Fruit fly (Drosophila melanogaster) whole organism, embryonic: Measurements from ENCODE around the gene Caper.

ENCODE experiments used
- Atf-2 ChIP-seq: fragments of 200-800 bp; sonication (Bioruptor generic); optimal IDR thresholded peaks from 2 replicates; lab custom pipeline; 2016; ENCODE audit warnings: missing biosample characterization, missing genetic modification characterization
- CG10543 ChIP-seq: fragments of 200-800 bp; sonication (Bioruptor generic); optimal IDR thresholded peaks from 3 replicates; lab custom pipeline; 2017; ENCODE audit warnings: missing biosample characterization, mild to moderate bottlenecking, missing genetic modification characterization, moderate library complexity
- CG11695 ChIP-seq: fragments of 200-800 bp; sonication (Bioruptor generic); IDR thresholded peaks from 3 replicates; pipeline ENCODE4 v1.3.6; 2022; ENCODE audit warnings: missing biosample characterization, missing genetic modification characterization
- CG12219 ChIP-seq: fragments of 200-800 bp; sonication (Bioruptor generic); optimal IDR thresholded peaks from 3 replicates; lab custom pipeline; 2018; ENCODE audit warnings: missing biosample characterization, mild to moderate bottlenecking, missing genetic modification characterization
- CG15073 ChIP-seq: fragments of 200-800 bp; sonication (Bioruptor generic); optimal IDR thresholded peaks from 2 replicates; lab custom pipeline; 2016; ENCODE audit warnings: missing biosample characterization, missing genetic modification characterization
- CG15479 ChIP-seq: fragments of 200-800 bp; sonication (Bioruptor generic); optimal IDR thresholded peaks from 3 replicates; lab custom pipeline; 2019; ENCODE audit warnings: missing biosample characterization, mild to moderate bottlenecking, missing genetic modification characterization, moderate library complexity
- CG16813 ChIP-seq: fragments of 200-800 bp; sonication (Bioruptor generic); IDR thresholded peaks from 3 replicates; pipeline ENCODE4 v1.3.6; 2022; ENCODE audit warnings: missing biosample characterization, missing genetic modification characterization; ENCODE audit not compliant: partially characterized antibody
- CG18476 ChIP-seq: fragments of 200-800 bp; sonication (Bioruptor generic); optimal IDR thresholded peaks from 2 replicates; lab custom pipeline; 2016; ENCODE audit warnings: missing biosample characterization, mild to moderate bottlenecking, missing genetic modification characterization
- CG2129 ChIP-seq: fragments of 200-800 bp; sonication (Bioruptor generic); IDR thresholded peaks from 2 replicates; pipeline ENCODE4 v1.3.6; 2022; ENCODE audit warnings: missing biosample characterization, missing genetic modification characterization; ENCODE audit not compliant: partially characterized antibody
- CG30020 ChIP-seq: fragments of 200-800 bp; optimal IDR thresholded peaks from 2 replicates; lab custom pipeline; 2019; ENCODE audit warnings: missing biosample characterization, mild to moderate bottlenecking, missing genetic modification characterization, moderate library complexity
- CG3838 ChIP-seq: fragments of 200-800 bp; sonication (Bioruptor generic); optimal IDR thresholded peaks from 3 replicates; lab custom pipeline; 2016; ENCODE audit warnings: missing biosample characterization, missing genetic modification characterization
- CG43689 ChIP-seq: fragments of 200-800 bp; sonication (Bioruptor generic); IDR thresholded peaks from 2 replicates; pipeline ENCODE4 v1.3.6; 2022; ENCODE audit warnings: missing biosample characterization, missing genetic modification characterization
- CG4617 ChIP-seq: fragments of 200-800 bp; sonication (Bioruptor generic); optimal IDR thresholded peaks from 3 replicates; lab custom pipeline; 2016; ENCODE audit warnings: missing biosample characterization, missing genetic modification characterization, borderline replicate concordance
- CTCF ChIP-seq: fragments of 200-800 bp; sonication (Bioruptor generic); optimal IDR thresholded peaks from 2 replicates; lab custom pipeline; 2017; ENCODE audit warnings: missing biosample characterization, mild to moderate bottlenecking, missing genetic modification characterization, moderate library complexity
- CrebB ChIP-seq: fragments of 200-800 bp; sonication (Bioruptor generic); optimal IDR thresholded peaks from 3 replicates; lab custom pipeline; 2018; ENCODE audit warnings: missing biosample characterization, mild to moderate bottlenecking, missing genetic modification characterization
- Dp ChIP-seq: fragments of 200-800 bp; sonication (Bioruptor generic); optimal IDR thresholded peaks from 2 replicates; lab custom pipeline; 2018; ENCODE audit warnings: missing biosample characterization, mild to moderate bottlenecking, missing genetic modification characterization, moderate library complexity
- Ets65A ChIP-seq: fragments of 200-800 bp; sonication (Bioruptor generic); peaks from one replicate; lab custom pipeline; 2016; ENCODE audit warnings: missing biosample characterization, missing genetic modification characterization
- HHEX ChIP-seq: fragments of 200-800 bp; sonication (Bioruptor generic); optimal IDR thresholded peaks from 3 replicates; lab custom pipeline; 2017; ENCODE audit warnings: missing biosample characterization, mild to moderate bottlenecking, missing genetic modification characterization, missing genetic modification reagents
- Hr51 ChIP-seq, 2 experiments: fragments of 200-800 bp; sonication (Bioruptor generic); optimal IDR thresholded peaks; 2 replicates in 1 of 2; 3 replicates in 1 of 2; lab custom pipeline; 2016 to 2018; ENCODE audit warnings: missing biosample characterization in 2 of 2, missing genetic modification characterization in 2 of 2, mild to moderate bottlenecking in 1 of 2, moderate library complexity in 1 of 2
- Oli ChIP-seq: fragments of 200-800 bp; sonication (Bioruptor generic); optimal IDR thresholded peaks from 2 replicates; lab custom pipeline; 2018; ENCODE audit warnings: missing biosample characterization, mild to moderate bottlenecking, missing genetic modification characterization, moderate library complexity
- Ptx1 ChIP-seq: fragments of 200-800 bp; sonication (Bioruptor generic); IDR thresholded peaks from 2 replicates; pipeline ENCODE4 v1.3.6; 2022; ENCODE audit warnings: missing biosample characterization, missing genetic modification characterization
- Rfx ChIP-seq: fragments of 200-800 bp; sonication (Bioruptor generic); IDR thresholded peaks from 2 replicates; pipeline ENCODE4 v1.3.6; 2022; ENCODE audit warnings: missing biosample characterization, missing genetic modification characterization
- Sox102F ChIP-seq: fragments of 200-800 bp; sonication (Bioruptor generic); optimal IDR thresholded peaks from 2 replicates; lab custom pipeline; 2018; ENCODE audit warnings: missing biosample characterization, mild to moderate bottlenecking, missing genetic modification characterization, moderate library complexity
- Spps ChIP-seq: fragments of 200-800 bp; sonication (Bioruptor generic); optimal IDR thresholded peaks from 2 replicates; lab custom pipeline; 2018; ENCODE audit warnings: missing biosample characterization, mild to moderate bottlenecking, missing genetic modification characterization
- Sry-δ ChIP-seq: fragments of 200-800 bp; sonication (Bioruptor generic); optimal IDR thresholded peaks from 2 replicates; lab custom pipeline; 2016; ENCODE audit warnings: missing biosample characterization, missing genetic modification characterization
- Taf1 ChIP-seq: fragments of 200-800 bp; sonication (Bioruptor generic); IDR thresholded peaks from 2 replicates; pipeline ENCODE4 v1.3.6; 2022; ENCODE audit warnings: missing biosample characterization, missing genetic modification characterization
- Tbp ChIP-seq: fragments of >200 bp; optimal IDR thresholded peaks from 2 replicates; lab custom pipeline; 2018; ENCODE audit warnings: missing biosample characterization, missing genetic modification characterization
- YL-1 ChIP-seq: fragments of 200-800 bp; sonication (Bioruptor generic); optimal IDR thresholded peaks from 3 replicates; lab custom pipeline; 2017; ENCODE audit warnings: missing biosample characterization, mild to moderate bottlenecking, missing genetic modification characterization
- cg ChIP-seq: fragments of 200-800 bp; sonication (Bioruptor generic); optimal IDR thresholded peaks from 3 replicates; lab custom pipeline; 2019; ENCODE audit warnings: missing biosample characterization, mild to moderate bottlenecking, missing genetic modification characterization, moderate library complexity
- crc ChIP-seq: fragments of 200-800 bp; sonication (Bioruptor generic); optimal IDR thresholded peaks from 2 replicates; lab custom pipeline; 2016; ENCODE audit warnings: missing biosample characterization, missing genetic modification characterization
- disco-r ChIP-seq: fragments of 200-800 bp; sonication (Bioruptor generic); optimal IDR thresholded peaks from 2 replicates; lab custom pipeline; 2016; ENCODE audit warnings: missing biosample characterization, missing genetic modification characterization
- dm ChIP-seq: fragments of 200-800 bp; sonication (Bioruptor generic); optimal IDR thresholded peaks from 3 replicates; lab custom pipeline; 2016; ENCODE audit warnings: missing biosample characterization, missing genetic modification characterization
- fd3F ChIP-seq: fragments of 200-800 bp; sonication (Bioruptor generic); optimal IDR thresholded peaks from 2 replicates; lab custom pipeline; 2018; ENCODE audit warnings: missing biosample characterization, mild to moderate bottlenecking, missing genetic modification characterization, moderate library complexity
- ftz-f1 ChIP-seq: fragments of 200-800 bp; sonication (Bioruptor generic); optimal IDR thresholded peaks from 2 replicates; lab custom pipeline; 2016; ENCODE audit warnings: missing biosample characterization, missing genetic modification characterization
- gsb ChIP-seq: fragments of 200-800 bp; sonication (Bioruptor generic); IDR thresholded peaks from 2 replicates; pipeline ENCODE4 v1.3.6; 2022; ENCODE audit warnings: missing biosample characterization, missing genetic modification characterization
- jumu ChIP-seq: fragments of 200-800 bp; sonication (Bioruptor generic); optimal IDR thresholded peaks from 3 replicates; lab custom pipeline; 2016; ENCODE audit warnings: missing biosample characterization, missing genetic modification characterization
- kni ChIP-seq: fragments of 200-800 bp; sonication (Bioruptor generic); optimal IDR thresholded peaks from 3 replicates; lab custom pipeline; 2017; ENCODE audit warnings: mild to moderate bottlenecking, missing biosample characterization, missing genetic modification reagents, missing genetic modification characterization
- knrl ChIP-seq: fragments of 200-800 bp; sonication (Bioruptor generic); IDR thresholded peaks from 3 replicates; pipeline ENCODE4 v1.3.6; 2022; ENCODE audit warnings: missing biosample characterization, missing genetic modification characterization; ENCODE audit not compliant: partially characterized antibody
- prd ChIP-seq, 3 experiments: fragments of >200 bp in 2 of 3; fragments of 200-800 bp in 1 of 3; sonication (Bioruptor generic) in 1 of 3; optimal IDR thresholded peaks in 2 of 3; IDR thresholded peaks in 1 of 3; 2 replicates in 2 of 3; 3 replicates in 1 of 3; pipeline versions ENCODE4 v1.3.6 to Lab custom; 2017 to 2022; ENCODE audit warnings: missing biosample characterization in 1 of 3, missing genetic modification characterization in 1 of 3
- run ChIP-seq: fragments of 200-800 bp; sonication (Bioruptor generic); optimal IDR thresholded peaks from 3 replicates; lab custom pipeline; 2018; ENCODE audit warnings: missing biosample characterization, mild to moderate bottlenecking, missing genetic modification characterization
- schlank ChIP-seq: fragments of 200-800 bp; sonication (Bioruptor generic); optimal IDR thresholded peaks from 2 replicates; lab custom pipeline; 2018; ENCODE audit warnings: missing biosample characterization, mild to moderate bottlenecking, missing genetic modification characterization
- sim ChIP-seq: fragments of 200-800 bp; sonication (Bioruptor generic); IDR thresholded peaks from 2 replicates; pipeline ENCODE4 v1.3.6; 2022; ENCODE audit warnings: missing biosample characterization, missing genetic modification characterization
- sisA ChIP-seq: fragments of 200-800 bp; sonication (Bioruptor generic); IDR thresholded peaks from 2 replicates; pipeline ENCODE4 v1.3.6; 2022; ENCODE audit warnings: missing biosample characterization, missing genetic modification characterization
- slou ChIP-seq: fragments of 200-800 bp; sonication (Bioruptor generic); optimal IDR thresholded peaks from 3 replicates; lab custom pipeline; 2016; ENCODE audit warnings: missing biosample characterization, missing genetic modification characterization
- tio ChIP-seq: fragments of 200-800 bp; sonication (Bioruptor generic); optimal IDR thresholded peaks from 2 replicates; lab custom pipeline; 2017; ENCODE audit warnings: missing biosample characterization, missing genetic modification characterization, inconsistent platforms
- tll ChIP-seq, 2 experiments: fragments of 200-800 bp in 1 of 2; fragments of >200 bp in 1 of 2; sonication (Bioruptor generic) in 1 of 2; optimal IDR thresholded peaks; 2 replicates each; lab custom pipeline; 2017 to 2019; ENCODE audit warnings: missing biosample characterization in 2 of 2, missing genetic modification characterization in 2 of 2, mild to moderate bottlenecking in 1 of 2, moderate library complexity in 1 of 2
- wdn ChIP-seq: fragments of 200-800 bp; sonication (Bioruptor generic); IDR thresholded peaks from 2 replicates; pipeline ENCODE4 v1.3.6; 2022; ENCODE audit warnings: missing biosample characterization, missing genetic modification characterization
- wek ChIP-seq: fragments of 200-800 bp; sonication (Bioruptor generic); optimal IDR thresholded peaks from 3 replicates; lab custom pipeline; 2018; ENCODE audit warnings: missing biosample characterization, mild to moderate bottlenecking, missing genetic modification characterization, moderate library complexity
- zfh1 ChIP-seq: fragments of 200-800 bp; sonication (Bioruptor generic); IDR thresholded peaks from 3 replicates; pipeline ENCODE4 v1.3.6; 2022; ENCODE audit warnings: missing biosample characterization, missing genetic modification characterization

Caper gene

DNA sequence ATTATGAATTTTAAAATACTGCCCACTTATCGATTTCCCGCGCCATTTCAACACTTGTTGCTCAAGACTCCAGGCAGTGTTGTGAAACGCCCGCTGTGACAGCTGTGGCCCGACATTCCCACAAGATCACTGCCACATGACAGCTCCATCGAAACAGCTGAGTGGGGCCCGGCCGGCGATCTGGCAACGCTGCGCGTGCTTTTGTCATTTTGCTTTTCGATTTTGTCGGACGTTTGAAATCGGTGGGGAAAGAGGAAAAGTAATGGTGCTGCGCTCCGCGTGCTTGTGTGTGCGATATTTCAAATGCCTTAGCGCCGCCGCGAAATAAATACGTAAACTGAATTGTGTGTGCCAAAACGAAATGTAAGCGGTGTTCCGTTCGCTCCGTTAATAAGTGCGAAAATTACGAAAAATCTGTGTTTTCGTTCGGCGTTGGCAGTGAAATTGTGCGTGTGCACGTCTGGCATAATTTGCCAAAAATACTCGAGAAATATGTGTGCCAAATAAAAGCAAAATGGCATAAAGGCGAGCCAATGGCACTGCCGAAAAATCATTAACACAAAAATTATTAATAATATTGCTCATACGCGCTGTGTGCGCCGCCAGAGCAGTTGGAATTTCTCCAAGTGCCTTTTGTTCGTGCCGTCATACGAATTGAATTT is 9.8 kb downstream of the Caper start (continued):
- TF ChIP-seq slou (GFP tag; lab: Kevin White, UChicago) (peak; percentile 3), kni (no peak), crc (GFP tag; lab: Kevin White, UChicago) (no peak), knrl (peak; percentile 55), run (no peak), wek (no peak), CG4617 (peak; percentile 51), zfh1 (GFP tag; lab: Robert Waterston, UW) (peak; percentile 32; the same call in 1 of the 3 replicates), wdn (peak; percentile 52; the same call in 1 of the 2 replicates), sim (GFP tag; lab: Robert Waterston, UW) (no peak), CG16813 (GFP tag; lab: Robert Waterston, UW) (peak; percentile 68), sisA (GFP tag; lab: Robert Waterston, UW) (peak; percentile 57), CTCF (GFP tag; lab: Kevin White, UChicago) (no peak), tio (no peak), prd (optimal IDR thresholded peaks at IDR 0.05; lab: Kevin White, UChicago) (no peak), prd (GFP tag; IDR thresholded peaks at IDR 0.05; lab: Robert Waterston, UW) (peak; percentile 55; the same call in 2 of the 3 replicates), Ets65A (GFP tag; lab: Kevin White, UChicago) (peak; percentile 68), Spps (tag; lab: Kevin White, UChicago) (no peak), disco-r (peak; percentile 65), Hr51 (GFP tag; optimal IDR thresholded peaks at IDR 0.05; lab: Kevin White, UChicago) (peak; percentile 41 to 50), Tbp (GFP tag; lab: Kevin White, UChicago) (no peak), Taf1 (no peak), dm (GFP tag; lab: Kevin White, UChicago) (peak; percentile 82), Sry-δ (peak; percentile 72), HHEX (GFP tag; lab: Kevin White, UChicago) (peak; percentile 51), CG2129 (no peak), jumu (GFP tag; lab: Kevin White, UChicago) (no peak), Rfx (GFP tag; lab: Robert Waterston, UW) (peak; percentile 82), CG43689 (GFP tag; lab: Robert Waterston, UW) (no peak), CG3838 (GFP tag; lab: Kevin White, UChicago) (no peak), YL-1 (GFP tag; lab: Kevin White, UChicago) (peak; percentile 61), Atf-2 (GFP tag; lab: Kevin White, UChicago) (no peak), fd3F (GFP tag; lab: Kevin White, UChicago) (peak; percentile 5), CG12219 (GFP tag; lab: Kevin White, UChicago) (peak; percentile 43), CG15479 (GFP tag; lab: Kevin White, UChicago) (no peak), CG15073 (no peak), cg (GFP tag; lab: Kevin White, UChicago) (peak; percentile 47), schlank (peak; percentile 56), gsb (GFP tag; lab: Robert Waterston, UW) (peak; percentile 26; the same call in 1 of the 2 replicates), CrebB (tag; lab: Kevin White, UChicago) (peak; percentile 70), Ptx1 (GFP tag; lab: Robert Waterston, UW) (peak; percentile 68), Oli (peak; percentile 17), tll (GFP tag; optimal IDR thresholded peaks at IDR 0.05; lab: Kevin White, UChicago) (peak in 1 of 2 experiments; percentile 2), CG30020 (tag; lab: Kevin White, UChicago) (peak; percentile 20), Sox102F (GFP tag; lab: Kevin White, UChicago) (peak; percentile 49), ftz-f1 (peak; percentile 62), CG18476 (GFP tag; lab: Kevin White, UChicago) (peak; percentile 15), CG10543 (GFP tag; lab: Kevin White, UChicago) (peak; percentile 78), Dp (GFP tag; lab: Kevin White, UChicago) (peak; percentile 98), CG11695 (GFP tag; lab: Robert Waterston, UW) (peak; percentile 53; the same call in 1 of the 3 replicates)
